Worm (Caenorhabditis elegans): ENCODE measurements around the gene Y55B1AR.4.

DNA sequence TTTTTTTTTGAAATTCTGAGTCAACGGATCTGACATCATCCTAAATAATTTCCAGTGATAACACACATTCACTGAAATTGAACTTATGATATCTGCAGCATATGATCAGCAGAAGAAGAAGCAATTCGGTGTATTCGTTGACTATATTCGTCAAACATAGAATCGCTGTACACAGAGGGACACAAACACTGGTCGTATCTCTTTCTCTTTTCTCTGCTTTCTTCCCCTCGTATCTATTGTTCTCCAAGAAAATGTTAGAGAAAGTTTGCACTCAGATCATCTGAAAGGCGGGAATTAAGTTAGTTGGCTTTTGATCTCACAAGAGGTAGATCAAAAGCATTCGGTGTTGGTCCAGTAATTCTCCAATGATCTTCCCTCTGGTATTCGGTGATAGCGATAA, 45.2 kb upstream of the Y55B1AR.4 start:
- TF ChIP-seq ceh-30 (tag; optimal IDR thresholded peaks at IDR 0.05) = no peak
- no peak for TF ChIP-seq odd-2 (tag; optimal IDR thresholded peaks at IDR 0.05)
- TF ChIP-seq pag-3 (tag; optimal IDR thresholded peaks at IDR 0.05; ENCODE audit: borderline replicate concordance) = no peak
- no peak for TF ChIP-seq ceh-9 (tag; optimal IDR thresholded peaks at IDR 0.05)
